Fruit fly (Drosophila melanogaster): ENCODE measurements around the gene TfIIEbeta.
A peak's percentile ranks its signal among the peaks of the same experiment; 100 is the strongest.

Gene TfIIEbeta

dm6 chr3L:4262384-4262783 is 24.5 kb upstream of the TfIIEbeta start, which contains the start of the genes CG11586 and VhaM9.7-a (continued):
- peak; percentile 50 for TF ChIP-seq Dp (GFP tag; optimal IDR thresholded peaks at IDR 0.05)
- no peak for TF ChIP-seq CG15696 (tag; optimal IDR thresholded peaks at IDR 0.05)
- TF ChIP-seq CG1792 (GFP tag; optimal IDR thresholded peaks at IDR 0.05) = no peak
- TF ChIP-seq Sin3A (optimal IDR thresholded peaks at IDR 0.05) = peak; percentile 19
- no peak for TF ChIP-seq slp2 (GFP tag; optimal IDR thresholded peaks at IDR 0.05)
- no peak for TF ChIP-seq CG10959 (GFP tag; IDR thresholded peaks at IDR 0.05)
- peak; percentile 34 for TF ChIP-seq CG30020 (tag; optimal IDR thresholded peaks at IDR 0.05)
- peak; percentile 22 for TF ChIP-seq Nf-YC (tag; optimal IDR thresholded peaks at IDR 0.05)
- TF ChIP-seq amos (GFP tag; IDR thresholded peaks at IDR 0.05; ENCODE audit: partially characterized antibody) = peak; percentile 41; the same call in 1 of the 2 replicates
- peak; percentile 26 for TF ChIP-seq tin (GFP tag; optimal IDR thresholded peaks at IDR 0.05)
- peak; percentile 75 for TF ChIP-seq Dref (GFP tag; IDR thresholded peaks at IDR 0.05)
- no peak for TF ChIP-seq sima (GFP tag; optimal IDR thresholded peaks at IDR 0.05)
- no peak for TF ChIP-seq Awh (GFP tag; IDR thresholded peaks at IDR 0.05)
- peak; percentile 64; the same call in 2 of the 3 replicates for TF ChIP-seq vnd (GFP tag; IDR thresholded peaks at IDR 0.05; ENCODE audit: partially characterized antibody)
- TF ChIP-seq CTCF (GFP tag; optimal IDR thresholded peaks at IDR 0.05) = peak; percentile 41
- TF ChIP-seq bowl (GFP tag; IDR thresholded peaks at IDR 0.05) = no peak
- peak; percentile 73; the same call in 2 of the 3 replicates for TF ChIP-seq Doc3 (GFP tag; IDR thresholded peaks at IDR 0.05; ENCODE audit: partially characterized antibody)
- TF ChIP-seq CG8478 (optimal IDR thresholded peaks at IDR 0.05) = no peak
- peak; percentile 40 for TF ChIP-seq HmgZ (tag; optimal IDR thresholded peaks at IDR 0.05)
- TF ChIP-seq Mad (GFP tag; optimal IDR thresholded peaks at IDR 0.05) = peak; percentile 0
- peak; percentile 84 for TF ChIP-seq YL-1 (GFP tag; optimal IDR thresholded peaks at IDR 0.05)
- TF ChIP-seq CG18262 (tag; optimal IDR thresholded peaks at IDR 0.05) = peak; percentile 11
- no peak for TF ChIP-seq CG13123 (GFP tag; optimal IDR thresholded peaks at IDR 0.05)
- peak; percentile 21 for TF ChIP-seq CG9727 (GFP tag; optimal IDR thresholded peaks at IDR 0.05)
- TF ChIP-seq Dll (GFP tag; IDR thresholded peaks at IDR 0.05; ENCODE audit: partially characterized antibody) = peak; percentile 78
- TF ChIP-seq CG13775 (GFP tag; optimal IDR thresholded peaks at IDR 0.05) = peak; percentile 49
- TF ChIP-seq dmrt11E (tag; optimal IDR thresholded peaks at IDR 0.05) = peak; percentile 8
- TF ChIP-seq CG30403 (GFP tag; optimal IDR thresholded peaks at IDR 0.05) = peak; percentile 6
- no peak for TF ChIP-seq Bdp1 (GFP tag; optimal IDR thresholded peaks at IDR 0.05)
- TF ChIP-seq CG4617 (GFP tag; optimal IDR thresholded peaks at IDR 0.05; ENCODE audit: borderline replicate concordance) = peak; percentile 64
- 0 out of 2 replicates have a peak, but pooled peaks have one; percentile 8 for TF ChIP-seq CG10366 (GFP tag; IDR thresholded peaks at IDR 0.05)
- 0 out of 2 replicates have a peak, but pooled peaks have one; percentile 6 for TF ChIP-seq ato (GFP tag; IDR thresholded peaks at IDR 0.05; ENCODE audit: partially characterized antibody)
- peak; percentile 53 for TF ChIP-seq lbe (GFP tag; optimal IDR thresholded peaks at IDR 0.05)
- peak in 1 of 3 experiments; percentile 11 for TF ChIP-seq lola (GFP tag; optimal IDR thresholded peaks at IDR 0.05)
- TF ChIP-seq CG10147 (GFP tag; optimal IDR thresholded peaks at IDR 0.05) = no peak
- peak; percentile 55 for TF ChIP-seq CG16813 (GFP tag; IDR thresholded peaks at IDR 0.05; ENCODE audit: partially characterized antibody)
- 0 out of 2 replicates have a peak, but pooled peaks have one; percentile 9 for TF ChIP-seq bbx (GFP tag; IDR thresholded peaks at IDR 0.05; ENCODE audit: partially characterized antibody)
- TF ChIP-seq Hr3 (GFP tag; optimal IDR thresholded peaks at IDR 0.05) = peak; percentile 8
- TF ChIP-seq stwl (tag; optimal IDR thresholded peaks at IDR 0.05) = peak; percentile 87
- peak; percentile 20 for TF ChIP-seq CG8388 (GFP tag; optimal IDR thresholded peaks at IDR 0.05)
- TF ChIP-seq Ravus (GFP tag; IDR thresholded peaks at IDR 0.05) = no peak
- no peak for TF ChIP-seq CG13894 (tag; optimal IDR thresholded peaks at IDR 0.05)
- TF ChIP-seq CG13287 (GFP tag; IDR thresholded peaks at IDR 0.05; ENCODE audit: partially characterized antibody) = peak; percentile 80
- no peak for TF ChIP-seq Trl (optimal IDR thresholded peaks at IDR 0.05)
- no peak for TF ChIP-seq Trl (GFP tag; optimal IDR thresholded peaks at IDR 0.05)
- no peak for TF ChIP-seq CG7745 (tag; optimal IDR thresholded peaks at IDR 0.05)
- TF ChIP-seq Atf6 (GFP tag; IDR thresholded peaks at IDR 0.05) = 0 out of 2 replicates have a peak, but pooled peaks have one; percentile 23
- TF ChIP-seq HLH4C (GFP tag; IDR thresholded peaks at IDR 0.05; ENCODE audit: partially characterized antibody) = peak; percentile 80
- peak; percentile 60 for TF ChIP-seq pzg (GFP tag; optimal IDR thresholded peaks at IDR 0.05)
- no peak for TF ChIP-seq odd (GFP tag; optimal IDR thresholded peaks at IDR 0.05)
- peak; percentile 11 for TF ChIP-seq gsb-n (tag; optimal IDR thresholded peaks at IDR 0.05)
